Fruit fly (Drosophila melanogaster): ENCODE measurements around the gene tw.

DNA sequence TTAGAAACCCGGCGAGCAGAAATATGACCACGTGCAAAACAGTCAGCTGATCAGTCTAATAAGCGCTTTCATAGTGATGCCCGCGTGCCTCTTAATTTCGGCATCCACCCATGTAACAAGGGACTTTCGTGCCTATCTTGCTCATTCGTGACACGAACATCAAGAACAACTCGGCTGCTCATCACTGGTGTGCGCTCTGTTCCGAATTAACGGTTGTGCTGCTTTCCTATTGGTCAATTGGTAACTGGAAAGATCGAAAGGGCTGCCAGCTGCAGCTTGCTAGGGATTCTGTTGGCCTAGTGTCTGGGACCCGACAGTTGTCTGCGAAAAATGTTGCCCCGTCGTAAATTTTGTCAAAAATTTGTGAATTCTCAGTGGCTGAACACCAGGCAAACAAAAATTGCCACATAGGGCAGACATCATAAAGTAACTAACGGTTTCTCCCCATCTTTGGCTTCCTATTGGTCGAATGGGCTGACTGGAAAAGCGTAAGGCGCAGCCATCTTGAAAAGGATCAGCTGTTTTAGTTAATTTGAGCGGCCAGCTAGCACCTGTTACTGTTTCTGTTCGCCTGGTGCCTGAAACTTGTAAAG lies 11.9 kb downstream of the tw start:
- TF ChIP-seq ttk (optimal IDR thresholded peaks at IDR 0.05) (no peak), psq (optimal IDR thresholded peaks at IDR 0.05) (no peak)

All from Kc167 (cell line).